Fruit fly (Drosophila melanogaster) whole organism, pupa: ENCODE results near the gene jus.

Experiments
- CG14655 ChIP-seq: fragments of 200-800 bp; sonication (Bioruptor generic); optimal IDR thresholded peaks from 3 replicates; lab custom pipeline; 2017; ENCODE audit warnings: mild to moderate bottlenecking, missing biosample characterization, missing genetic modification reagents, missing genetic modification characterization
- CG32121 ChIP-seq: fragments of 200-800 bp; sonication (Bioruptor generic); IDR thresholded peaks from 2 replicates; pipeline ENCODE4 v1.3.6; 2022; ENCODE audit warnings: missing biosample characterization, missing genetic modification characterization
- CG34367 ChIP-seq: fragments of 200-800 bp; sonication (Bioruptor generic); optimal IDR thresholded peaks from 2 replicates; lab custom pipeline; 2018; ENCODE audit warnings: missing biosample characterization, mild to moderate bottlenecking, missing genetic modification characterization
- CG4496 ChIP-seq: fragments of 200-800 bp; sonication (Bioruptor generic); IDR thresholded peaks from 3 replicates; pipeline ENCODE4 v1.3.6; 2022; ENCODE audit warnings: missing biosample characterization, missing genetic modification characterization
- CG8301 ChIP-seq: fragments of 200-800 bp; sonication (Bioruptor generic); optimal IDR thresholded peaks from 2 replicates; lab custom pipeline; 2018; ENCODE audit warnings: missing biosample characterization, mild to moderate bottlenecking, missing genetic modification characterization
- CG9948 ChIP-seq: fragments of 200-800 bp; sonication (Bioruptor generic); optimal IDR thresholded peaks from 2 replicates; lab custom pipeline; 2018; ENCODE audit warnings: missing biosample characterization, mild to moderate bottlenecking, missing genetic modification characterization, moderate library complexity
- Ets98B ChIP-seq: fragments of 200-800 bp; sonication (Bioruptor generic); IDR thresholded peaks from 2 replicates; pipeline ENCODE4 v1.3.6; 2022; ENCODE audit warnings: missing biosample characterization, missing genetic modification characterization
- Pif1B ChIP-seq: fragments of 200-800 bp; sonication (Bioruptor generic); optimal IDR thresholded peaks from 3 replicates; lab custom pipeline; 2016; ENCODE audit warnings: missing biosample characterization, missing genetic modification characterization
- Snoo ChIP-seq: fragments of 200-800 bp; sonication (Bioruptor generic); optimal IDR thresholded peaks from 3 replicates; lab custom pipeline; 2017; ENCODE audit warnings: missing biosample characterization, mild to moderate bottlenecking, missing genetic modification characterization, inconsistent platforms
- gl ChIP-seq: fragments of 200-800 bp; sonication (Bioruptor generic); optimal IDR thresholded peaks from 2 replicates; lab custom pipeline; 2018; ENCODE audit warnings: missing biosample characterization, mild to moderate bottlenecking, missing genetic modification characterization
- rn ChIP-seq: fragments of 200-800 bp; sonication (Bioruptor generic); IDR thresholded peaks from 2 replicates; pipeline ENCODE4 v1.3.6; 2022; ENCODE audit warnings: missing biosample characterization, missing genetic modification characterization

dm6 chr3R:29190984-29191383 is 3.8 kb downstream of the jus start:
- TF ChIP-seq CG14655 (GFP tag; lab: Kevin White, UChicago): no peak
- no peak for TF ChIP-seq CG34367 (tag; lab: Kevin White, UChicago)
- TF ChIP-seq CG32121 (GFP tag; lab: Robert Waterston, UW): no peak
- TF ChIP-seq Snoo (tag; lab: Kevin White, UChicago): no peak
- no peak for TF ChIP-seq rn (GFP tag; lab: Robert Waterston, UW)
- TF ChIP-seq CG9948: no peak
- no peak for TF ChIP-seq Pif1B (GFP tag; lab: Kevin White, UChicago)
- TF ChIP-seq CG4496 (GFP tag; lab: Robert Waterston, UW): 0 out of 3 replicates have a peak, but pooled peaks have one; percentile 14
- no peak for TF ChIP-seq Ets98B
- TF ChIP-seq CG8301 (tag; lab: Kevin White, UChicago): no peak
- TF ChIP-seq gl (tag; lab: Kevin White, UChicago): no peak
